Worm (Caenorhabditis elegans): ENCODE measurements around the gene unc-43.

unc-43 gene

ce11 chrIV:10360336-10360735, 10.3 kb upstream of the unc-43 start, which contains the start of gene ugt-59:
TSS of gene ugt-59 (plus strand) at chrIV:10360636.
- TF ChIP-seq sma-3 (GFP tag; optimal IDR thresholded peaks at IDR 0.05) (no peak), R02D3.7 (tag; optimal IDR thresholded peaks at IDR 0.05) (no peak), nhr-21 (tag; optimal IDR thresholded peaks at IDR 0.05) (no peak), fos-1 (tag; optimal IDR thresholded peaks at IDR 0.05) (no peak), lsy-2 (tag; optimal IDR thresholded peaks at IDR 0.05) (no peak), nhr-237 (tag; optimal IDR thresholded peaks at IDR 0.05) (no peak), nhr-12 (tag; optimal IDR thresholded peaks at IDR 0.05) (no peak), dmd-4 (tag; optimal IDR thresholded peaks at IDR 0.05) (no peak), egl-27 (tag; optimal IDR thresholded peaks at IDR 0.05) (no peak), C34F6.9 (tag; optimal IDR thresholded peaks at IDR 0.05) (no peak), nhr-129 (tag; optimal IDR thresholded peaks at IDR 0.05) (no peak), lin-39 (tag; optimal IDR thresholded peaks at IDR 0.05) (no peak)

- TF ChIP-seq unc-55 (GFP tag; optimal IDR thresholded peaks at IDR 0.05) = peak; percentile 39
- no peak for TF ChIP-seq mab-5 (tag; optimal IDR thresholded peaks at IDR 0.05)
- no peak for TF ChIP-seq nhr-11 (tag; optimal IDR thresholded peaks at IDR 0.05)
- no peak for TF ChIP-seq elt-1 (tag; optimal IDR thresholded peaks at IDR 0.05)
- TF ChIP-seq crh-2 (tag; optimal IDR thresholded peaks at IDR 0.05) = peak; percentile 7
- peak; percentile 33 for TF ChIP-seq C34F6.9 (tag; optimal IDR thresholded peaks at IDR 0.05)
- no peak for TF ChIP-seq ztf-1 (GFP tag; conservative IDR thresholded peaks at IDR 0.05)
Measured at ce11 chrIV:10357842-10358241, 7.8 kb upstream of the unc-43 start, which contains the start of gene gkow-1. TSS of gene gkow-1 (plus strand) at chrIV:10358142.

- TF ChIP-seq mdl-1 (tag; optimal IDR thresholded peaks at IDR 0.05) (no peak), ceh-82 (tag; optimal IDR thresholded peaks at IDR 0.05) (no peak), nhr-25 (tag; optimal IDR thresholded peaks at IDR 0.05) (no peak), F13H6.1 (tag; optimal IDR thresholded peaks at IDR 0.05) (no peak), sem-4 (tag; optimal IDR thresholded peaks at IDR 0.05) (no peak), elt-1 (tag; optimal IDR thresholded peaks at IDR 0.05) (no peak), nhr-10 (tag; optimal IDR thresholded peaks at IDR 0.05) (no peak), nhr-6 (tag; optimal IDR thresholded peaks at IDR 0.05) (no peak)
Measured at ce11 chrIV:10357072-10357471, 7.1 kb upstream of the unc-43 start, which contains the start of gene R11A8.1. TSS of gene R11A8.1 (minus strand) at chrIV:10357172.

ce11 chrIV:10352243-10352642, 2.2 kb upstream of the unc-43 start, which contains the start of gene Y43C5B.2:
TSS of gene Y43C5B.2 (minus strand) at chrIV:10352343.
- no peak for TF ChIP-seq F13H6.1 (tag; optimal IDR thresholded peaks at IDR 0.05)
- TF ChIP-seq unc-55 (GFP tag; optimal IDR thresholded peaks at IDR 0.05) = no peak
- TF ChIP-seq mab-5 (tag; optimal IDR thresholded peaks at IDR 0.05) = no peak
- TF ChIP-seq nhr-21 (tag; optimal IDR thresholded peaks at IDR 0.05) = no peak
- no peak for TF ChIP-seq lsy-2 (tag; optimal IDR thresholded peaks at IDR 0.05)
- TF ChIP-seq ztf-11 (tag; optimal IDR thresholded peaks at IDR 0.05) = no peak
- TF ChIP-seq gmeb-1 (tag; optimal IDR thresholded peaks at IDR 0.05) = no peak
- no peak for TF ChIP-seq unc-39 (tag; optimal IDR thresholded peaks at IDR 0.05)
- TF ChIP-seq elt-1 (tag; optimal IDR thresholded peaks at IDR 0.05) = no peak
- TF ChIP-seq unc-62 (GFP tag; optimal IDR thresholded peaks at IDR 0.05) = no peak
- TF ChIP-seq sma-9 (GFP tag; optimal IDR thresholded peaks at IDR 0.05) = no peak
- no peak for TF ChIP-seq sma-9 (tag; optimal IDR thresholded peaks at IDR 0.05)
- no peak for TF ChIP-seq nhr-237 (tag; optimal IDR thresholded peaks at IDR 0.05)
- no peak for TF ChIP-seq mbf-1 (tag; optimal IDR thresholded peaks at IDR 0.05)
- TF ChIP-seq aly-2 (tag; optimal IDR thresholded peaks at IDR 0.05) = no peak
- TF ChIP-seq ztf-1 (GFP tag; conservative IDR thresholded peaks at IDR 0.05) = no peak
- TF ChIP-seq sma-3 (GFP tag; optimal IDR thresholded peaks at IDR 0.05) = no peak
- TF ChIP-seq elt-3 (tag; optimal IDR thresholded peaks at IDR 0.05) = no peak
- TF ChIP-seq C34F6.9 (tag; optimal IDR thresholded peaks at IDR 0.05) = no peak
- no peak for TF ChIP-seq ZK546.5 (tag; optimal IDR thresholded peaks at IDR 0.05)
- TF ChIP-seq snpc-4 (tag; optimal IDR thresholded peaks at IDR 0.05) = no peak

ce11 chrIV:10347528-10347927, 2.5 kb downstream of the unc-43 start:
- TF ChIP-seq crh-2 (tag; optimal IDR thresholded peaks at IDR 0.05) (peak; percentile 67), nhr-21 (tag; optimal IDR thresholded peaks at IDR 0.05) (no peak)

Data from whole organism, L2 larva.